Worm (Caenorhabditis elegans) whole organism, L2 larva: Measurements from ENCODE around the gene T28H10.1.

Experiments
- F13H6.1 ChIP-seq: sonication (generic microtip); optimal IDR thresholded peaks from 2 replicates; lab custom pipeline; 2016; ENCODE audit warnings: missing genetic modification characterization, missing compliant biosample characterization
- ama-1 ChIP-seq: fragments of 150-350 bp; optimal IDR thresholded peaks from 2 replicates; lab custom pipeline; 2018; ENCODE audit warnings: inconsistent platforms
- ceh-82 ChIP-seq: fragments of 150-350 bp; optimal IDR thresholded peaks from 2 replicates; lab custom pipeline; 2014; ENCODE audit warnings: missing biosample characterization, missing genetic modification characterization
- elt-1 ChIP-seq: fragments of 150-350 bp; optimal IDR thresholded peaks from 2 replicates; lab custom pipeline; 2014; ENCODE audit warnings: missing biosample characterization, missing genetic modification characterization
- lsy-2 ChIP-seq, 2 experiments: fragments of 150-350 bp in 1 of 2; sonication (generic microtip) in 1 of 2; optimal IDR thresholded peaks; 2 replicates each; lab custom pipeline; 2014 to 2017; ENCODE audit warnings: missing biosample characterization in 2 of 2, missing genetic modification characterization in 2 of 2
- mdl-1 ChIP-seq, 2 experiments: fragments of 150-350 bp in 1 of 2; sonication (generic microtip) in 1 of 2; optimal IDR thresholded peaks; 2 replicates each; lab custom pipeline; 2017; ENCODE audit warnings: missing biosample characterization in 2 of 2, missing genetic modification characterization in 2 of 2
- nhr-23 ChIP-seq: fragments of 150-350 bp; optimal IDR thresholded peaks from 2 replicates; lab custom pipeline; 2014; ENCODE audit warnings: missing biosample characterization, missing genetic modification reagents, missing genetic modification characterization
- zag-1 ChIP-seq: fragments of 150-350 bp; optimal IDR thresholded peaks from 2 replicates; lab custom pipeline; 2014; ENCODE audit warnings: missing biosample characterization, missing genetic modification characterization

ce11 chrV:12532369-12532768 is 28.8 kb downstream of the T28H10.1 start:
- no peak for TF ChIP-seq mdl-1 (tag; optimal IDR thresholded peaks at IDR 0.05; lab: Kevin White, UChicago)
- no peak for TF ChIP-seq zag-1 (tag; lab: Kevin White, UChicago)
- no peak for TF ChIP-seq elt-1
- TF ChIP-seq nhr-23 (tag; lab: Kevin White, UChicago), result no peak
- TF ChIP-seq ama-1 (lab: Kevin White, UChicago), result no peak
- TF ChIP-seq lsy-2 (tag; optimal IDR thresholded peaks at IDR 0.05; lab: Kevin White, UChicago), result no peak
- TF ChIP-seq ceh-82 (tag; lab: Kevin White, UChicago), result no peak
- TF ChIP-seq F13H6.1, result no peak
